Fruit fly (Drosophila melanogaster) whole organism, embryonic: Measurements from ENCODE around the gene Desat1.

Experiments
- Ada2b ChIP-seq: fragments of 200-800 bp; sonication (Bioruptor generic); IDR thresholded peaks from 2 replicates; pipeline ENCODE4 v1.3.6; 2022; ENCODE audit warnings: missing biosample characterization, missing genetic modification characterization
- B-H2 ChIP-seq: fragments of 200-800 bp; sonication (Bioruptor generic); optimal IDR thresholded peaks from 2 replicates; lab custom pipeline; 2018; ENCODE audit warnings: missing biosample characterization, mild to moderate bottlenecking, missing genetic modification characterization
- Bteb2 ChIP-seq: fragments of 200-800 bp; sonication (Bioruptor generic); optimal IDR thresholded peaks from 2 replicates; lab custom pipeline; 2016; ENCODE audit warnings: missing biosample characterization, missing genetic modification characterization
- CG10462 ChIP-seq: fragments of 200-800 bp; sonication (Bioruptor generic); optimal IDR thresholded peaks from 2 replicates; lab custom pipeline; 2016; ENCODE audit warnings: missing biosample characterization, missing genetic modification characterization
- CG10543 ChIP-seq: fragments of 200-800 bp; sonication (Bioruptor generic); optimal IDR thresholded peaks from 3 replicates; lab custom pipeline; 2017; ENCODE audit warnings: missing biosample characterization, mild to moderate bottlenecking, missing genetic modification characterization, moderate library complexity
- CG12744 ChIP-seq: fragments of 200-800 bp; sonication (Bioruptor generic); optimal IDR thresholded peaks from 2 replicates; lab custom pipeline; 2016; ENCODE audit warnings: missing biosample characterization, missing genetic modification characterization
- CG13424 ChIP-seq: fragments of 200-800 bp; sonication (Bioruptor generic); optimal IDR thresholded peaks from 2 replicates; lab custom pipeline; 2019; ENCODE audit warnings: missing biosample characterization, mild to moderate bottlenecking, missing genetic modification characterization, moderate library complexity
- CG1529 ChIP-seq: fragments of 200-800 bp; sonication (Bioruptor generic); optimal IDR thresholded peaks from 3 replicates; lab custom pipeline; 2018; ENCODE audit warnings: missing biosample characterization, missing genetic modification characterization
- CG1792 ChIP-seq: fragments of 200-800 bp; sonication (Bioruptor generic); optimal IDR thresholded peaks from 2 replicates; lab custom pipeline; 2016; ENCODE audit warnings: missing biosample characterization, missing genetic modification characterization
- CG2678 ChIP-seq: fragments of 200-800 bp; sonication (Bioruptor generic); optimal IDR thresholded peaks from 3 replicates; lab custom pipeline; 2019; ENCODE audit warnings: missing biosample characterization, mild to moderate bottlenecking, missing genetic modification characterization, moderate library complexity
- CG2889 ChIP-seq: fragments of 200-800 bp; sonication (Bioruptor generic); IDR thresholded peaks from 3 replicates; pipeline ENCODE4 v1.3.6; 2022; ENCODE audit warnings: missing biosample characterization, missing genetic modification characterization
- CG42726 ChIP-seq: fragments of 200-800 bp; sonication (Bioruptor generic); IDR thresholded peaks from 2 replicates; pipeline ENCODE4 v1.3.6; 2022; ENCODE audit warnings: missing biosample characterization, missing genetic modification characterization; ENCODE audit not compliant: partially characterized antibody
- CG4360 ChIP-seq: fragments of 200-800 bp; sonication (Bioruptor generic); IDR thresholded peaks from 2 replicates; pipeline ENCODE4 v1.3.6; 2022; ENCODE audit warnings: missing biosample characterization, missing genetic modification characterization
- CG4404 ChIP-seq: fragments of 200-800 bp; sonication (Bioruptor generic); IDR thresholded peaks from 2 replicates; pipeline ENCODE4 v1.3.6; 2022; ENCODE audit warnings: missing biosample characterization, missing genetic modification characterization
- CG7963 ChIP-seq: fragments of 200-800 bp; sonication (Bioruptor generic); IDR thresholded peaks from 3 replicates; pipeline ENCODE4 v1.3.6; 2022; ENCODE audit warnings: missing biosample characterization, missing genetic modification characterization; ENCODE audit not compliant: partially characterized antibody
- CG9437 ChIP-seq: fragments of 200-800 bp; sonication (Bioruptor generic); optimal IDR thresholded peaks from 2 replicates; lab custom pipeline; 2018; ENCODE audit warnings: missing biosample characterization, mild to moderate bottlenecking, missing genetic modification characterization
- CG9797 ChIP-seq: fragments of 200-800 bp; sonication (Bioruptor generic); optimal IDR thresholded peaks from 3 replicates; lab custom pipeline; 2018; ENCODE audit warnings: missing biosample characterization, mild to moderate bottlenecking, missing genetic modification characterization
- Chrac-16 ChIP-seq: fragments of 200-800 bp; sonication (Bioruptor generic); optimal IDR thresholded peaks from 3 replicates; lab custom pipeline; 2016; ENCODE audit warnings: missing biosample characterization, missing genetic modification characterization
- Dek ChIP-seq: fragments of 200-800 bp; sonication (Bioruptor generic); optimal IDR thresholded peaks from 3 replicates; lab custom pipeline; 2019; ENCODE audit warnings: missing biosample characterization, mild to moderate bottlenecking, missing genetic modification characterization, moderate library complexity
- Dip3 ChIP-seq: fragments of 200-800 bp; sonication (Bioruptor generic); optimal IDR thresholded peaks from 3 replicates; lab custom pipeline; 2016; ENCODE audit warnings: missing biosample characterization, missing genetic modification characterization
- Doc3 ChIP-seq: fragments of 200-800 bp; sonication (Bioruptor generic); IDR thresholded peaks from 3 replicates; pipeline ENCODE4 v1.3.6; 2022; ENCODE audit warnings: missing biosample characterization, missing genetic modification characterization; ENCODE audit not compliant: partially characterized antibody
- Eip74EF ChIP-seq, 2 experiments: fragments of 200-800 bp in 1 of 2; fragments of >200 bp in 1 of 2; sonication (Bioruptor generic) in 1 of 2; optimal IDR thresholded peaks; 2 replicates each; lab custom pipeline; 2017 to 2019; ENCODE audit warnings: missing biosample characterization in 2 of 2, missing genetic modification characterization in 2 of 2, mild to moderate bottlenecking in 1 of 2, moderate library complexity in 1 of 2
- Ets97D ChIP-seq: fragments of 200-800 bp; sonication (Bioruptor generic); optimal IDR thresholded peaks from 3 replicates; lab custom pipeline; 2016; ENCODE audit warnings: missing biosample characterization, missing genetic modification characterization
- Fer1 ChIP-seq: fragments of 200-800 bp; sonication (Bioruptor generic); optimal IDR thresholded peaks from 2 replicates; lab custom pipeline; 2017; ENCODE audit warnings: missing biosample characterization, mild to moderate bottlenecking, missing genetic modification characterization
- Hr51 ChIP-seq, 2 experiments: fragments of 200-800 bp; sonication (Bioruptor generic); optimal IDR thresholded peaks; 2 replicates in 1 of 2; 3 replicates in 1 of 2; lab custom pipeline; 2016 to 2018; ENCODE audit warnings: missing biosample characterization in 2 of 2, missing genetic modification characterization in 2 of 2, mild to moderate bottlenecking in 1 of 2, moderate library complexity in 1 of 2
- Jarid2 ChIP-seq: fragments of 200-800 bp; sonication (Bioruptor generic); optimal IDR thresholded peaks from 3 replicates; lab custom pipeline; 2017; ENCODE audit warnings: mild to moderate bottlenecking, missing biosample characterization, missing genetic modification reagents, missing genetic modification characterization
- NFAT ChIP-seq: fragments of 200-800 bp; sonication (Bioruptor generic); IDR thresholded peaks from 2 replicates; pipeline ENCODE4 v1.3.6; 2022; ENCODE audit warnings: missing biosample characterization, missing genetic modification characterization
- NK7.1 ChIP-seq: fragments of 200-800 bp; sonication (Bioruptor generic); optimal IDR thresholded peaks from 3 replicates; lab custom pipeline; 2016; ENCODE audit warnings: missing biosample characterization, missing genetic modification characterization
- Nf-YC ChIP-seq: fragments of 200-800 bp; optimal IDR thresholded peaks from 3 replicates; lab custom pipeline; 2019; ENCODE audit warnings: missing biosample characterization, mild to moderate bottlenecking, missing genetic modification characterization, moderate library complexity
- Scr ChIP-seq: fragments of 200-800 bp; sonication (Bioruptor generic); IDR thresholded peaks from 2 replicates; pipeline ENCODE4 v1.3.6; 2022; ENCODE audit warnings: missing biosample characterization, missing genetic modification characterization; ENCODE audit not compliant: partially characterized antibody
- Taf1 ChIP-seq: fragments of 200-800 bp; sonication (Bioruptor generic); IDR thresholded peaks from 2 replicates; pipeline ENCODE4 v1.3.6; 2022; ENCODE audit warnings: missing biosample characterization, missing genetic modification characterization
- Trl ChIP-seq, 3 experiments: fragments of >200 bp in 2 of 3; fragments of 200-800 bp in 1 of 3; sonication (Bioruptor generic) in 1 of 3; optimal IDR thresholded peaks; 2 replicates in 1 of 3; 3 replicates in 2 of 3; lab custom pipeline; 2016 to 2017; ENCODE audit warnings: missing biosample characterization in 1 of 3, missing genetic modification characterization in 1 of 3
- br ChIP-seq: fragments of >200 bp; optimal IDR thresholded peaks from 2 replicates; lab custom pipeline; 2017
- cas ChIP-seq: fragments of 200-800 bp; sonication (Bioruptor generic); IDR thresholded peaks from 2 replicates; pipeline ENCODE4 v1.3.6; 2022; ENCODE audit warnings: missing biosample characterization, missing genetic modification characterization
- cg ChIP-seq: fragments of 200-800 bp; sonication (Bioruptor generic); optimal IDR thresholded peaks from 3 replicates; lab custom pipeline; 2019; ENCODE audit warnings: missing biosample characterization, mild to moderate bottlenecking, missing genetic modification characterization, moderate library complexity
- crc ChIP-seq: fragments of 200-800 bp; sonication (Bioruptor generic); optimal IDR thresholded peaks from 2 replicates; lab custom pipeline; 2016; ENCODE audit warnings: missing biosample characterization, missing genetic modification characterization
- ewg ChIP-seq: fragments of 200-800 bp; sonication (Bioruptor generic); optimal IDR thresholded peaks from 3 replicates; lab custom pipeline; 2017; ENCODE audit warnings: mild to moderate bottlenecking, missing biosample characterization, missing genetic modification reagents, missing genetic modification characterization
- gsb ChIP-seq: fragments of 200-800 bp; sonication (Bioruptor generic); IDR thresholded peaks from 2 replicates; pipeline ENCODE4 v1.3.6; 2022; ENCODE audit warnings: missing biosample characterization, missing genetic modification characterization
- mam ChIP-seq: fragments of 200-800 bp; sonication (Bioruptor generic); optimal IDR thresholded peaks from 3 replicates; lab custom pipeline; 2016; ENCODE audit warnings: missing biosample characterization, missing genetic modification characterization
- salm ChIP-seq: fragments of 200-800 bp; sonication (Bioruptor generic); optimal IDR thresholded peaks from 2 replicates; lab custom pipeline; 2018; ENCODE audit warnings: missing biosample characterization, mild to moderate bottlenecking, missing genetic modification characterization
- sc ChIP-seq, 3 experiments: fragments of >200 bp in 2 of 3; fragments of 200-800 bp in 1 of 3; sonication (Bioruptor generic) in 1 of 3; optimal IDR thresholded peaks; 2 replicates in 2 of 3; 3 replicates in 1 of 3; lab custom pipeline; 2017; ENCODE audit warnings: mild to moderate bottlenecking in 1 of 3, missing biosample characterization in 1 of 3, missing genetic modification characterization in 1 of 3, missing genetic modification reagents in 1 of 3
- sima ChIP-seq: fragments of 200-800 bp; sonication (Bioruptor generic); optimal IDR thresholded peaks from 2 replicates; lab custom pipeline; 2016; ENCODE audit warnings: missing biosample characterization, missing genetic modification characterization
- sna ChIP-seq: fragments of 200-800 bp; sonication (Bioruptor generic); IDR thresholded peaks from 2 replicates; pipeline ENCODE4 v1.3.6; 2022; ENCODE audit warnings: missing biosample characterization, missing genetic modification characterization; ENCODE audit not compliant: partially characterized antibody
- tgo ChIP-seq: fragments of 200-800 bp; sonication (Bioruptor generic); IDR thresholded peaks from 3 replicates; pipeline ENCODE4 v1.3.6; 2022; ENCODE audit warnings: missing biosample characterization, missing genetic modification characterization
- tna ChIP-seq: fragments of 200-800 bp; sonication (Bioruptor generic); IDR thresholded peaks from 2 replicates; pipeline ENCODE4 v1.3.6; 2022; ENCODE audit warnings: missing biosample characterization, missing genetic modification characterization; ENCODE audit not compliant: partially characterized antibody
- toy ChIP-seq: fragments of 200-800 bp; sonication (Bioruptor generic); IDR thresholded peaks from 2 replicates; pipeline ENCODE4 v1.3.6; 2022; ENCODE audit warnings: missing biosample characterization, missing genetic modification characterization
- tup ChIP-seq: fragments of 200-800 bp; sonication (Bioruptor generic); optimal IDR thresholded peaks from 2 replicates; lab custom pipeline; 2016; ENCODE audit warnings: missing biosample characterization, mild to moderate bottlenecking, missing genetic modification characterization, moderate library complexity
- twi ChIP-seq: fragments of 200-800 bp; optimal IDR thresholded peaks from 2 replicates; lab custom pipeline; 2019; ENCODE audit warnings: missing biosample characterization, mild to moderate bottlenecking, missing genetic modification characterization, moderate library complexity
- wdn ChIP-seq: fragments of 200-800 bp; sonication (Bioruptor generic); IDR thresholded peaks from 2 replicates; pipeline ENCODE4 v1.3.6; 2022; ENCODE audit warnings: missing biosample characterization, missing genetic modification characterization

Gene Desat1

DNA sequence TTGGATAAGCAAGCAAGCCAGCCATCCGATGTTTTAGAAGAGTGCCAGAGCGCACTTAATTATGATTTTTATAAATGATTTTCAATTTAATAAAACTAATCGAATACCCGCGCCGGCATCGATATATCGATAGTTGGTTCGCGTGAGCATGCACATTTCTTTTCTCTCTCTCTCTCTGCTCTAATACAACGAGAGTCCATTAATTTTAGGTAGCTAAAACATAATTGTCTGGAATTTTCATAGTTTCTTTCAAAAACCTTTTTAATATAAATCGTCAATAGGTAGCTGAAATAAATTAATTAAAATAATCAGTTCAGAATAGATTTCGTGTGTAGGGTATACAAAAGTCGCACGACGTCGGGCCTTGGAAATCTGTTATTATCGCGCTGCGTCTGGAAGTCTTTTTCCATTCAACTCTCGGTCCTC, 9.5 kb downstream of the Desat1 start, which contains the start of gene CG18549:
Gene CG18549 (plus strand): TSS at position 408 of the 426 bp plus-strand sequence.
- TF ChIP-seq CG4404 (peak; percentile 99), ewg (GFP tag; lab: Kevin White, UChicago) (peak; percentile 99), B-H2 (GFP tag; lab: Kevin White, UChicago) (peak; percentile 99), NK7.1 (peak; percentile 99), CG2889 (GFP tag; lab: Robert Waterston, UW) (peak; percentile 99), tgo (GFP tag; lab: Robert Waterston, UW) (peak; percentile 100), sc (optimal IDR thresholded peaks at IDR 0.05; lab: Kevin White, UChicago) (no peak), sc (GFP tag; optimal IDR thresholded peaks at IDR 0.05; lab: Kevin White, UChicago) (peak; percentile 100), Doc3 (GFP tag; lab: Robert Waterston, UW) (peak; percentile 85), gsb (GFP tag; lab: Robert Waterston, UW) (peak; percentile 100), CG12744 (GFP tag; lab: Kevin White, UChicago) (peak; percentile 99), CG1529 (GFP tag; lab: Kevin White, UChicago) (peak; percentile 100), tna (GFP tag; lab: Robert Waterston, UW) (peak; percentile 62), CG2678 (peak; percentile 100), CG7963 (peak; percentile 73; the same call in 2 of the 3 replicates), sna (GFP tag; lab: Robert Waterston, UW) (peak; percentile 85), Trl (optimal IDR thresholded peaks at IDR 0.05; lab: Kevin White, UChicago) (peak; percentile 46 to 53), Trl (GFP tag; optimal IDR thresholded peaks at IDR 0.05; lab: Kevin White, UChicago) (peak; percentile 99), CG13424 (tag; lab: Kevin White, UChicago) (peak; percentile 100), CG9797 (GFP tag; lab: Kevin White, UChicago) (peak; percentile 80), crc (GFP tag; lab: Kevin White, UChicago) (peak; percentile 98), Nf-YC (tag; lab: Kevin White, UChicago) (peak; percentile 95), CG10543 (GFP tag; lab: Kevin White, UChicago) (peak; percentile 98), tup (GFP tag; lab: Kevin White, UChicago) (peak; percentile 99), wdn (GFP tag; lab: Robert Waterston, UW) (peak; percentile 99), toy (GFP tag; lab: Robert Waterston, UW) (peak; percentile 99), Ada2b (GFP tag; lab: Robert Waterston, UW) (peak; percentile 100), Ets97D (GFP tag; lab: Kevin White, UChicago) (peak; percentile 96), Jarid2 (GFP tag; lab: Kevin White, UChicago) (peak; percentile 98), Taf1 (GFP tag; lab: Robert Waterston, UW) (peak; percentile 98), Eip74EF (GFP tag; optimal IDR thresholded peaks at IDR 0.05; lab: Kevin White, UChicago) (peak in 1 of 2 experiments; percentile 100), CG9437 (GFP tag; lab: Kevin White, UChicago) (peak; percentile 97), NFAT (peak; percentile 99), CG1792 (GFP tag; lab: Kevin White, UChicago) (peak; percentile 99), CG4360 (GFP tag; lab: Robert Waterston, UW) (peak; percentile 95), twi (peak; percentile 99), Dek (tag; lab: Kevin White, UChicago) (peak; percentile 100), Bteb2 (GFP tag; lab: Kevin White, UChicago) (peak; percentile 99), cg (GFP tag; lab: Kevin White, UChicago) (no peak), Scr (GFP tag; lab: Robert Waterston, UW) (peak; percentile 85), Chrac-16 (GFP tag; lab: Kevin White, UChicago) (peak; percentile 100), mam (GFP tag; lab: Kevin White, UChicago) (peak; percentile 99), salm (tag; lab: Kevin White, UChicago) (peak; percentile 100), Hr51 (GFP tag; optimal IDR thresholded peaks at IDR 0.05; lab: Kevin White, UChicago) (peak; percentile 99 to 100), sima (GFP tag; lab: Kevin White, UChicago) (peak; percentile 98), Fer1 (GFP tag; lab: Kevin White, UChicago) (peak; percentile 100), Dip3 (peak; percentile 99), CG10462 (GFP tag; lab: Kevin White, UChicago) (peak; percentile 99), CG42726 (GFP tag; lab: Robert Waterston, UW) (peak; percentile 5; the same call in 1 of the 2 replicates), br (lab: Kevin White, UChicago) (no peak), cas (GFP tag; lab: Robert Waterston, UW) (peak; percentile 99)
